Fruit fly (Drosophila melanogaster) whole organism, embryonic: ENCODE data around the gene CCAP.
A peak's percentile ranks its signal among the peaks of the same experiment; 100 is the strongest.

ENCODE experiments used
- CG10543 ChIP-seq: fragments of 200-800 bp; sonication (Bioruptor generic); optimal IDR thresholded peaks from 3 replicates; lab custom pipeline; 2017; ENCODE audit warnings: missing biosample characterization, mild to moderate bottlenecking, missing genetic modification characterization, moderate library complexity
- CG11504 ChIP-seq: fragments of 200-800 bp; sonication (Bioruptor generic); optimal IDR thresholded peaks from 3 replicates; lab custom pipeline; 2019; ENCODE audit warnings: missing biosample characterization, mild to moderate bottlenecking, missing genetic modification characterization, moderate library complexity
- CG11723 ChIP-seq: fragments of 200-800 bp; sonication (Bioruptor generic); optimal IDR thresholded peaks from 2 replicates; lab custom pipeline; 2017; ENCODE audit warnings: missing biosample characterization, mild to moderate bottlenecking, missing genetic modification characterization
- CG12744 ChIP-seq: fragments of 200-800 bp; sonication (Bioruptor generic); optimal IDR thresholded peaks from 2 replicates; lab custom pipeline; 2016; ENCODE audit warnings: missing biosample characterization, missing genetic modification characterization
- CG13123 ChIP-seq: fragments of 200-800 bp; sonication (Bioruptor generic); optimal IDR thresholded peaks from 2 replicates; lab custom pipeline; 2016; ENCODE audit warnings: missing biosample characterization, missing genetic modification characterization
- CG17186 ChIP-seq: fragments of 200-800 bp; sonication (Bioruptor generic); optimal IDR thresholded peaks from 3 replicates; lab custom pipeline; 2017; ENCODE audit warnings: missing biosample characterization, missing genetic modification reagents, missing genetic modification characterization
- CG17912 ChIP-seq: fragments of 200-800 bp; sonication (Bioruptor generic); optimal IDR thresholded peaks from 2 replicates; lab custom pipeline; 2018; ENCODE audit warnings: missing biosample characterization, mild to moderate bottlenecking, missing genetic modification characterization
- CG1792 ChIP-seq: fragments of 200-800 bp; sonication (Bioruptor generic); optimal IDR thresholded peaks from 2 replicates; lab custom pipeline; 2016; ENCODE audit warnings: missing biosample characterization, missing genetic modification characterization
- CG18011 ChIP-seq: fragments of 200-800 bp; sonication (Bioruptor generic); optimal IDR thresholded peaks from 2 replicates; lab custom pipeline; 2017; ENCODE audit warnings: missing biosample characterization, missing genetic modification characterization, mild to moderate bottlenecking, moderate library complexity, missing genotype
- CG2116 ChIP-seq: fragments of 200-800 bp; sonication (Bioruptor generic); optimal IDR thresholded peaks from 3 replicates; lab custom pipeline; 2018; ENCODE audit warnings: missing biosample characterization, mild to moderate bottlenecking, missing genetic modification characterization
- CG2875 ChIP-seq: fragments of 200-800 bp; sonication (Bioruptor generic); optimal IDR thresholded peaks from 2 replicates; lab custom pipeline; 2017; ENCODE audit warnings: missing biosample characterization, mild to moderate bottlenecking, missing genetic modification characterization, missing genetic modification reagents
- CG30020 ChIP-seq: fragments of 200-800 bp; optimal IDR thresholded peaks from 2 replicates; lab custom pipeline; 2019; ENCODE audit warnings: missing biosample characterization, mild to moderate bottlenecking, missing genetic modification characterization, moderate library complexity
- CG4360 ChIP-seq: fragments of 200-800 bp; sonication (Bioruptor generic); IDR thresholded peaks from 2 replicates; pipeline ENCODE4 v1.3.6; 2022; ENCODE audit warnings: missing biosample characterization, missing genetic modification characterization
- CG7745 ChIP-seq: fragments of 200-800 bp; sonication (Bioruptor generic); optimal IDR thresholded peaks from 2 replicates; lab custom pipeline; 2018; ENCODE audit warnings: missing biosample characterization, mild to moderate bottlenecking, missing genetic modification characterization, moderate library complexity
- CG9932 ChIP-seq: fragments of 200-800 bp; sonication (Bioruptor generic); IDR thresholded peaks from 2 replicates; pipeline ENCODE4 v1.3.6; 2022; ENCODE audit warnings: missing biosample characterization, missing genetic modification characterization
- Dfd ChIP-seq, 2 experiments: fragments of >200 bp; optimal IDR thresholded peaks; 2 replicates each; lab custom pipeline; 2017; ENCODE audit warnings: missing biosample characterization in 2 of 2, missing genetic modification characterization in 2 of 2
- ERR ChIP-seq: fragments of 200-800 bp; sonication (Bioruptor generic); optimal IDR thresholded peaks from 2 replicates; lab custom pipeline; 2016; ENCODE audit warnings: missing biosample characterization, missing genetic modification characterization
- HLHmδ ChIP-seq: fragments of 200-800 bp; sonication (Bioruptor generic); optimal IDR thresholded peaks from 2 replicates; lab custom pipeline; 2018; ENCODE audit warnings: missing biosample characterization, mild to moderate bottlenecking, missing genetic modification characterization, moderate library complexity
- HmgD ChIP-seq: fragments of 200-800 bp; sonication (Bioruptor generic); optimal IDR thresholded peaks from 3 replicates; lab custom pipeline; 2016; ENCODE audit warnings: missing biosample characterization, missing genetic modification characterization
- Mad ChIP-seq: fragments of 200-800 bp; sonication (Bioruptor generic); optimal IDR thresholded peaks from 2 replicates; lab custom pipeline; 2016; ENCODE audit warnings: missing biosample characterization, missing genetic modification characterization
- NC2β ChIP-seq: fragments of 200-800 bp; sonication (Bioruptor generic); optimal IDR thresholded peaks from 2 replicates; lab custom pipeline; 2016; ENCODE audit warnings: missing biosample characterization, missing genetic modification characterization
- Nf-YB ChIP-seq: fragments of 200-800 bp; sonication (Bioruptor generic); optimal IDR thresholded peaks from 3 replicates; lab custom pipeline; 2019; ENCODE audit warnings: missing biosample characterization, mild to moderate bottlenecking, missing genetic modification characterization, moderate library complexity
- Xbp1 ChIP-seq: fragments of 200-800 bp; sonication (Bioruptor generic); optimal IDR thresholded peaks from 3 replicates; lab custom pipeline; 2016; ENCODE audit warnings: missing biosample characterization, mild to moderate bottlenecking, missing genetic modification characterization
- Xrp1 ChIP-seq: fragments of 200-800 bp; sonication (Bioruptor generic); IDR thresholded peaks from 2 replicates; pipeline ENCODE4 v1.3.6; 2022; ENCODE audit warnings: missing biosample characterization, missing genetic modification characterization
- ara ChIP-seq: fragments of 200-800 bp; sonication (Bioruptor generic); IDR thresholded peaks from 2 replicates; pipeline ENCODE4 v1.3.6; 2022; ENCODE audit warnings: missing biosample characterization, missing genetic modification characterization
- ase ChIP-seq: fragments of 200-800 bp; sonication (Bioruptor generic); IDR thresholded peaks from 3 replicates; pipeline ENCODE4 v1.3.6; 2022; ENCODE audit warnings: missing biosample characterization, missing genetic modification characterization
- br ChIP-seq: fragments of >200 bp; optimal IDR thresholded peaks from 2 replicates; lab custom pipeline; 2017
- cwo ChIP-seq: fragments of 200-800 bp; sonication (Bioruptor generic); optimal IDR thresholded peaks from 3 replicates; lab custom pipeline; 2017; ENCODE audit warnings: missing biosample characterization, missing genetic modification characterization, mild to moderate bottlenecking, moderate library complexity, missing genetic modification reagents
- dysf ChIP-seq: fragments of 200-800 bp; sonication (Bioruptor generic); IDR thresholded peaks from 3 replicates; pipeline ENCODE4 v1.3.6; 2022; ENCODE audit warnings: missing biosample characterization, missing genetic modification characterization
- ems ChIP-seq: fragments of 200-800 bp; sonication (Bioruptor generic); optimal IDR thresholded peaks from 3 replicates; lab custom pipeline; 2016; ENCODE audit warnings: missing biosample characterization, missing genetic modification characterization
- en ChIP-seq: fragments of 200-800 bp; sonication (Bioruptor generic); optimal IDR thresholded peaks from 2 replicates; lab custom pipeline; 2016; ENCODE audit warnings: missing biosample characterization, missing genetic modification characterization
- exex ChIP-seq: fragments of 200-800 bp; sonication (Bioruptor generic); optimal IDR thresholded peaks from 4 replicates; lab custom pipeline; 2018; ENCODE audit warnings: missing biosample characterization, mild to moderate bottlenecking, missing genetic modification characterization, moderate library complexity
- fd96Cb ChIP-seq: fragments of 200-800 bp; sonication (Bioruptor generic); optimal IDR thresholded peaks from 2 replicates; lab custom pipeline; 2018; ENCODE audit warnings: missing biosample characterization, mild to moderate bottlenecking, missing genetic modification characterization, moderate library complexity
- gcm2 ChIP-seq: fragments of 200-800 bp; sonication (Bioruptor generic); optimal IDR thresholded peaks from 2 replicates; lab custom pipeline; 2016; ENCODE audit warnings: missing biosample characterization, missing genetic modification characterization
- gt ChIP-seq: fragments of 200-800 bp; sonication (Bioruptor generic); IDR thresholded peaks from 2 replicates; pipeline ENCODE4 v1.3.6; 2022; ENCODE audit warnings: missing biosample characterization, missing genetic modification characterization
- hbn ChIP-seq: fragments of 200-800 bp; sonication (Bioruptor generic); IDR thresholded peaks from 2 replicates; pipeline ENCODE4 v1.3.6; 2022; ENCODE audit warnings: missing biosample characterization, missing genetic modification characterization; ENCODE audit not compliant: partially characterized antibody
- her ChIP-seq: fragments of 200-800 bp; sonication (Bioruptor generic); optimal IDR thresholded peaks from 2 replicates; lab custom pipeline; 2016; ENCODE audit warnings: missing biosample characterization, missing genetic modification characterization
- insv ChIP-seq, 2 experiments: fragments of 200-800 bp; sonication (Bioruptor generic); optimal IDR thresholded peaks; 3 replicates each; lab custom pipeline; 2016 to 2018; ENCODE audit warnings: missing biosample characterization in 2 of 2, missing genetic modification characterization in 2 of 2
- jing ChIP-seq: fragments of 200-800 bp; sonication (Bioruptor generic); optimal IDR thresholded peaks from 2 replicates; lab custom pipeline; 2018; ENCODE audit warnings: missing biosample characterization, mild to moderate bottlenecking, missing genetic modification characterization
- kay ChIP-seq: fragments of 200-800 bp; sonication (Bioruptor generic); optimal IDR thresholded peaks from 2 replicates; lab custom pipeline; 2016; ENCODE audit warnings: missing biosample characterization, missing genetic modification characterization
- klu ChIP-seq: fragments of 200-800 bp; sonication (Bioruptor generic); IDR thresholded peaks from 2 replicates; pipeline ENCODE4 v1.3.6; 2022; ENCODE audit warnings: missing biosample characterization, missing genetic modification characterization
- lov ChIP-seq, 2 experiments: fragments of 200-800 bp in 1 of 2; fragments of >200 bp in 1 of 2; sonication (Bioruptor generic) in 1 of 2; IDR thresholded peaks in 1 of 2; optimal IDR thresholded peaks in 1 of 2; 2 replicates in 1 of 2; 3 replicates in 1 of 2; pipeline versions ENCODE4 v1.3.6 to Lab custom; 2017 to 2022; ENCODE audit warnings: missing biosample characterization in 1 of 2, missing genetic modification characterization in 1 of 2
- pb ChIP-seq: fragments of 200-800 bp; sonication (Bioruptor generic); optimal IDR thresholded peaks from 3 replicates; lab custom pipeline; 2016; ENCODE audit warnings: missing biosample characterization, missing genetic modification characterization
- pfk ChIP-seq: fragments of 200-800 bp; sonication (Bioruptor generic); optimal IDR thresholded peaks from 2 replicates; lab custom pipeline; 2018; ENCODE audit warnings: missing biosample characterization, mild to moderate bottlenecking, missing genetic modification characterization, moderate library complexity
- psq ChIP-seq: fragments of 200-800 bp; sonication (Bioruptor generic); optimal IDR thresholded peaks from 2 replicates; lab custom pipeline; 2017; ENCODE audit warnings: missing biosample characterization, missing genetic modification characterization
- sd ChIP-seq: fragments of 200-800 bp; sonication (Bioruptor generic); optimal IDR thresholded peaks from 3 replicates; lab custom pipeline; 2018; ENCODE audit warnings: missing biosample characterization, mild to moderate bottlenecking, missing genetic modification characterization, moderate library complexity
- sim ChIP-seq: fragments of 200-800 bp; sonication (Bioruptor generic); IDR thresholded peaks from 2 replicates; pipeline ENCODE4 v1.3.6; 2022; ENCODE audit warnings: missing biosample characterization, missing genetic modification characterization
- slou ChIP-seq: fragments of 200-800 bp; sonication (Bioruptor generic); optimal IDR thresholded peaks from 3 replicates; lab custom pipeline; 2016; ENCODE audit warnings: missing biosample characterization, missing genetic modification characterization
- tna ChIP-seq: fragments of 200-800 bp; sonication (Bioruptor generic); IDR thresholded peaks from 2 replicates; pipeline ENCODE4 v1.3.6; 2022; ENCODE audit warnings: missing biosample characterization, missing genetic modification characterization; ENCODE audit not compliant: partially characterized antibody
- yki ChIP-seq: fragments of >200 bp; optimal IDR thresholded peaks from 3 replicates; lab custom pipeline; 2018

The CCAP gene

dm6 chr3R:22667284-22667958 lies 34.5 kb downstream of the CCAP start (continued):
- TF ChIP-seq pfk (GFP tag; lab: Kevin White, UChicago) (no peak), en (GFP tag; lab: Kevin White, UChicago) (no peak), NC2β (GFP tag; lab: Kevin White, UChicago) (peak; percentile 64), CG11504 (tag; lab: Kevin White, UChicago) (peak; percentile 95), fd96Cb (tag; lab: Kevin White, UChicago) (peak; percentile 94), HmgD (GFP tag; lab: Kevin White, UChicago) (no peak), CG12744 (GFP tag; lab: Kevin White, UChicago) (no peak), Nf-YB (GFP tag; lab: Kevin White, UChicago) (peak; percentile 58), CG30020 (peak; percentile 50), CG9932 (GFP tag; lab: Robert Waterston, UW) (peak; percentile 20; the same call in 1 of the 2 replicates), CG18011 (GFP tag; lab: Kevin White, UChicago) (no peak), psq (GFP tag; lab: Kevin White, UChicago) (no peak), CG17912 (GFP tag; lab: Kevin White, UChicago) (no peak), exex (tag; lab: Kevin White, UChicago) (peak; percentile 25), ERR (GFP tag; lab: Kevin White, UChicago) (no peak), sd (no peak), yki (lab: Kevin White, UChicago) (no peak), lov (optimal IDR thresholded peaks at IDR 0.05; lab: Kevin White, UChicago) (no peak), lov (GFP tag; IDR thresholded peaks at IDR 0.05; lab: Robert Waterston, UW) (no peak), hbn (GFP tag; lab: Robert Waterston, UW) (no peak), gcm2 (GFP tag; lab: Kevin White, UChicago) (no peak), gt (0 out of 2 replicates have a peak, but pooled peaks have one; percentile 52), Xbp1 (GFP tag; lab: Kevin White, UChicago) (peak; percentile 77), Dfd (GFP tag; optimal IDR thresholded peaks at IDR 0.05; lab: Kevin White, UChicago) (no peak), insv (GFP tag; optimal IDR thresholded peaks at IDR 0.05; lab: Kevin White, UChicago) (no peak), cwo (GFP tag; lab: Kevin White, UChicago) (peak; percentile 73), slou (GFP tag; lab: Kevin White, UChicago) (peak; percentile 49), pb (GFP tag; lab: Kevin White, UChicago) (peak; percentile 30), tna (no peak), br (no peak), CG2116 (peak; percentile 45), her (GFP tag; lab: Kevin White, UChicago) (no peak), jing (peak; percentile 75), sim (GFP tag; lab: Robert Waterston, UW) (0 out of 2 replicates have a peak, but pooled peaks have one; percentile 20), kay (peak; percentile 70), CG17186 (GFP tag; lab: Kevin White, UChicago) (peak; percentile 32), CG10543 (GFP tag; lab: Kevin White, UChicago) (no peak), HLHmδ (GFP tag; lab: Kevin White, UChicago) (no peak), Xrp1 (GFP tag; lab: Robert Waterston, UW) (peak; percentile 85), ara (peak; percentile 75; the same call in 1 of the 2 replicates), dysf (GFP tag; lab: Robert Waterston, UW) (peak; percentile 74), CG4360 (GFP tag; lab: Robert Waterston, UW) (no peak; the same call in none of the 2 replicates), ase (peak; percentile 65; the same call in 1 of the 3 replicates), CG1792 (GFP tag; lab: Kevin White, UChicago) (peak; percentile 61), CG7745 (tag; lab: Kevin White, UChicago) (no peak), Mad (peak; percentile 59), klu (GFP tag; lab: Robert Waterston, UW) (peak; percentile 38; the same call in 1 of the 2 replicates), ems (GFP tag; lab: Kevin White, UChicago) (peak; percentile 60), CG2875 (GFP tag; lab: Kevin White, UChicago) (peak; percentile 65), CG11723 (GFP tag; lab: Kevin White, UChicago) (peak; percentile 60), CG13123 (GFP tag; lab: Kevin White, UChicago) (peak; percentile 55)
